Fruit fly (Drosophila melanogaster): ENCODE measurements around the gene Myo10A.

dm6 chrX:10923711-10924281 is 6.8 kb upstream of the Myo10A start, which contains the start of gene v:
- TF ChIP-seq usp (GFP tag; optimal IDR thresholded peaks at IDR 0.05) (no peak), CG8478 (optimal IDR thresholded peaks at IDR 0.05) (no peak)
